Worm (Caenorhabditis elegans) whole organism, L4 larva: ENCODE results near the gene rpia-1.

Experiments used
- D1046.2 ChIP-seq: fragments of 200-800 bp; sonication (Bioruptor generic); IDR thresholded peaks from 2 replicates; pipeline ENCODE4 v1.3.6; 2022; ENCODE audit warnings: missing genetic modification characterization, missing compliant biosample characterization
- F37D6.2 ChIP-seq: sonication (generic microtip); optimal IDR thresholded peaks from 2 replicates; lab custom pipeline; 2016; ENCODE audit warnings: mild to moderate bottlenecking, missing genetic modification characterization, missing compliant biosample characterization
- R02D3.7 ChIP-seq: fragments of 150-350 bp; sonication (generic microtip); optimal IDR thresholded peaks from 3 replicates; lab custom pipeline; 2014; ENCODE audit warnings: missing biosample characterization, missing genetic modification characterization
- T26A8.4 ChIP-seq: fragments of 200-800 bp; sonication (Bioruptor generic); IDR thresholded peaks from 2 replicates; pipeline ENCODE4 v1.3.6; 2022; ENCODE audit warnings: missing genetic modification characterization, missing compliant biosample characterization
- Y75B8A.6 ChIP-seq: fragments of 200-800 bp; sonication (Bioruptor generic); IDR thresholded peaks from 2 replicates; pipeline ENCODE4 v1.3.6; 2022; ENCODE audit warnings: missing genetic modification reagents, missing genetic modification characterization, missing compliant biosample characterization
- aha-1 ChIP-seq: fragments of 150-350 bp; peaks from one replicate; lab custom pipeline; 2014; ENCODE audit warnings: missing biosample characterization, missing genetic modification characterization
- arid-1 ChIP-seq: fragments of 200-800 bp; sonication (Bioruptor generic); conservative IDR thresholded peaks from 2 replicates; pipeline ENCODE4 v1.3.6; 2022; ENCODE audit warnings: missing genetic modification reagents, missing genetic modification characterization, missing compliant biosample characterization
- ceh-32 ChIP-seq: sonication (generic microtip); optimal IDR thresholded peaks from 2 replicates; lab custom pipeline; 2016; ENCODE audit warnings: mild to moderate bottlenecking, missing genetic modification characterization, missing compliant biosample characterization; ENCODE audit not compliant: poor library complexity
- ceh-62 ChIP-seq: sonication (generic microtip); optimal IDR thresholded peaks from 2 replicates; lab custom pipeline; 2017; ENCODE audit warnings: missing biosample characterization, missing genetic modification characterization
- daf-16 ChIP-seq, 3 experiments: sonication (generic microtip); optimal IDR thresholded peaks; 2 replicates each; lab custom pipeline; 2016 to 2017; ENCODE audit warnings: missing genetic modification characterization in 3 of 3, missing genetic modification reagents in 3 of 3, mild to moderate bottlenecking in 2 of 3, missing compliant biosample characterization in 2 of 3, missing biosample characterization in 1 of 3, moderate library complexity in 1 of 3
- daf-19 ChIP-seq: fragments of 200-800 bp; sonication (Bioruptor generic); conservative IDR thresholded peaks from 2 replicates; pipeline ENCODE4 v1.3.6; 2022; ENCODE audit warnings: missing genetic modification characterization, missing compliant biosample characterization
- dmd-8 ChIP-seq: fragments of 200-800 bp; sonication (Bioruptor generic); IDR thresholded peaks from 2 replicates; pipeline ENCODE4 v1.3.6; 2022; ENCODE audit warnings: missing genetic modification characterization, missing compliant biosample characterization
- duxl-1 ChIP-seq: sonication (generic microtip); optimal IDR thresholded peaks from 2 replicates; lab custom pipeline; 2016; ENCODE audit warnings: mild to moderate bottlenecking, missing genetic modification characterization, moderate library complexity, missing compliant biosample characterization; ENCODE audit not compliant: poor library complexity
- dve-1 ChIP-seq: sonication (generic microtip); optimal IDR thresholded peaks from 2 replicates; lab custom pipeline; 2017; ENCODE audit warnings: antibody characterized with exemption, mild to moderate bottlenecking, missing genetic modification characterization, missing compliant biosample characterization; ENCODE audit not compliant: insufficient read depth
- egl-27 ChIP-seq: sonication (generic microtip); optimal IDR thresholded peaks from 3 replicates; lab custom pipeline; 2017; ENCODE audit warnings: missing biosample characterization, missing genetic modification reagents, missing genetic modification characterization
- egl-43 ChIP-seq: fragments of 200-800 bp; sonication (Bioruptor generic); IDR thresholded peaks from 2 replicates; pipeline ENCODE4 v1.3.6; 2022; ENCODE audit warnings: missing genetic modification reagents, missing genetic modification characterization, missing compliant biosample characterization
- fkh-10 ChIP-seq: fragments of 150-350 bp; optimal IDR thresholded peaks from 2 replicates; lab custom pipeline; 2014; ENCODE audit warnings: missing biosample characterization, missing genetic modification reagents, missing genetic modification characterization
- gei-8 ChIP-seq: fragments of 200-800 bp; sonication (Bioruptor generic); optimal IDR thresholded peaks from 2 replicates; lab custom pipeline; 2018; ENCODE audit warnings: mild to moderate bottlenecking, missing genetic modification characterization, missing compliant biosample characterization
- jun-1 ChIP-seq: fragments of 150-350 bp; optimal IDR thresholded peaks from 2 replicates; lab custom pipeline; 2014; ENCODE audit warnings: missing biosample characterization, missing genetic modification reagents, missing genetic modification characterization
- lim-7 ChIP-seq: fragments of 200-800 bp; sonication (Bioruptor generic); IDR thresholded peaks from 2 replicates; pipeline ENCODE4 v1.3.6; 2022; ENCODE audit warnings: missing genetic modification characterization, missing compliant biosample characterization
- lin-13 ChIP-seq: fragments of 150-350 bp; optimal IDR thresholded peaks from 2 replicates; lab custom pipeline; 2014; ENCODE audit warnings: missing biosample characterization, missing genetic modification reagents, missing genetic modification characterization
- lin-29 ChIP-seq: fragments of 200-800 bp; sonication (Bioruptor generic); IDR thresholded peaks from 2 replicates; pipeline ENCODE4 v1.3.6; 2022; ENCODE audit warnings: missing genetic modification reagents, missing genetic modification characterization, missing compliant biosample characterization
- lin-38 ChIP-seq: fragments of 200-800 bp; sonication (Bioruptor generic); IDR thresholded peaks from 2 replicates; pipeline ENCODE4 v1.3.6; 2022; ENCODE audit warnings: missing genetic modification reagents, missing genetic modification characterization, missing compliant biosample characterization
- lin-39 ChIP-seq: fragments of 150-350 bp; optimal IDR thresholded peaks from 2 replicates; lab custom pipeline; 2014; ENCODE audit warnings: missing biosample characterization, missing genetic modification reagents, missing genetic modification characterization
- madf-9 ChIP-seq: fragments of 200-800 bp; sonication (Bioruptor generic); conservative IDR thresholded peaks from 2 replicates; pipeline ENCODE4 v1.3.6; 2022; ENCODE audit warnings: missing genetic modification reagents, missing genetic modification characterization, missing compliant biosample characterization
- mdl-1 ChIP-seq, 2 experiments: fragments of 150-350 bp in 1 of 2; sonication (generic microtip) in 1 of 2; optimal IDR thresholded peaks; 2 replicates each; lab custom pipeline; 2014 to 2017; ENCODE audit warnings: missing biosample characterization in 2 of 2, missing genetic modification characterization in 2 of 2
- mes-2 ChIP-seq: sonication (generic microtip); optimal IDR thresholded peaks from 2 replicates; lab custom pipeline; 2016; ENCODE audit warnings: missing genotype, mild to moderate bottlenecking, missing genetic modification characterization, missing compliant biosample characterization; ENCODE audit not compliant: poor library complexity, severe bottlenecking
- mxl-3 ChIP-seq: fragments of 200-800 bp; sonication (Bioruptor generic); optimal IDR thresholded peaks from 2 replicates; lab custom pipeline; 2018; ENCODE audit warnings: mild to moderate bottlenecking, missing genetic modification characterization, missing compliant biosample characterization
- nhr-28 ChIP-seq: fragments of 150-350 bp; optimal IDR thresholded peaks from 2 replicates; lab custom pipeline; 2014; ENCODE audit warnings: missing biosample characterization, missing genetic modification characterization
- nhr-48 ChIP-seq: sonication (generic microtip); optimal IDR thresholded peaks from 2 replicates; lab custom pipeline; 2016; ENCODE audit warnings: mild to moderate bottlenecking, missing genetic modification characterization, missing compliant biosample characterization
- nhr-6 ChIP-seq: fragments of 150-350 bp; optimal IDR thresholded peaks from 2 replicates; lab custom pipeline; 2014; ENCODE audit warnings: missing biosample characterization, missing genetic modification characterization
- nhr-77 ChIP-seq: fragments of 150-350 bp; optimal IDR thresholded peaks from 2 replicates; lab custom pipeline; 2014; ENCODE audit warnings: missing biosample characterization, missing genetic modification characterization
- pqm-1 ChIP-seq: sonication (generic microtip); optimal IDR thresholded peaks from 2 replicates; lab custom pipeline; 2017; ENCODE audit warnings: missing biosample characterization, missing genetic modification characterization
- rbr-2 ChIP-seq: sonication (generic microtip); optimal IDR thresholded peaks from 2 replicates; lab custom pipeline; 2016; ENCODE audit warnings: missing genotype, missing genetic modification characterization, missing compliant biosample characterization
- saeg-2 ChIP-seq: fragments of 200-800 bp; sonication (Bioruptor generic); IDR thresholded peaks from 2 replicates; pipeline ENCODE4 v1.3.6; 2022; ENCODE audit warnings: missing genetic modification reagents, missing genetic modification characterization, missing compliant biosample characterization
- spr-1 ChIP-seq: sonication (generic microtip); optimal IDR thresholded peaks from 2 replicates; lab custom pipeline; 2016; ENCODE audit warnings: mild to moderate bottlenecking, missing genetic modification characterization, missing compliant biosample characterization
- spr-3 ChIP-seq: fragments of 200-800 bp; sonication (Bioruptor generic); optimal IDR thresholded peaks from 2 replicates; lab custom pipeline; 2018; ENCODE audit warnings: mild to moderate bottlenecking, missing genetic modification characterization, missing compliant biosample characterization
- tag-97 ChIP-seq: fragments of 200-800 bp; sonication (Bioruptor generic); IDR thresholded peaks from 2 replicates; pipeline ENCODE4 v1.3.6; 2022; ENCODE audit warnings: missing genetic modification characterization, missing compliant biosample characterization
- unc-62 ChIP-seq, 3 experiments: fragments of 150-350 bp in 1 of 3; sonication (generic microtip); optimal IDR thresholded peaks in 2 of 3; peaks in 1 of 3; 1 replicate in 1 of 3; 2 replicates in 2 of 3; lab custom pipeline; 2014 to 2017; ENCODE audit warnings: missing biosample characterization in 3 of 3, missing genetic modification characterization in 3 of 3, missing genetic modification reagents in 3 of 3, missing genotype in 1 of 3
- ztf-7 ChIP-seq: fragments of 150-350 bp; optimal IDR thresholded peaks from 2 replicates; lab custom pipeline; 2014; ENCODE audit warnings: missing biosample characterization, missing genetic modification characterization

rpia-1 gene

DNA sequence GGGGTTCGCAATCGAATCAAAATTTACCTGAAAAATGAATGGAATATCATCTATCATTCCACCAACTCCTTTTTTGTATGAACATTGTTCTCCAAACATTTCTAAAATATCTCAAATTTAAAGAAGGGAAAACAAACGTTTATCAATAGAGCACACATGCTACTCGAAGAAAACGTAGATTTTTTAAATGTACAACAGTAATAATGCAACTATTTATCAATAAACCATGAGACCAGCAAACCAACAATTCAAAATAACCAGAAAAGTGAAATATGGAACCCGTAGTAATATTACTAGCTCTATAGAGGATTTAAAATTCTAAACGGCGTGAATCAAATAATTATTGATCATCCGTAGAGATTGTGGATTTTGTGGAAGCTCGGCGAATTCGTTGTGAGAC is 44.2 kb upstream of the rpia-1 start, which contains the start of gene ZK418.6:
ZK418.6 (minus strand) TSS at position 101 of the 400 bp plus-strand sequence.
- TF ChIP-seq egl-43 (GFP tag; lab: Robert Waterston, UW) = no peak
- no peak for TF ChIP-seq rbr-2 (tag; lab: Kevin White, UChicago)
- TF ChIP-seq arid-1 (GFP tag; lab: Robert Waterston, UW) = no peak
- TF ChIP-seq nhr-77 (tag; lab: Kevin White, UChicago) = no peak
- no peak for TF ChIP-seq daf-19 (GFP tag; lab: Robert Waterston, UW)
- no peak for TF ChIP-seq mdl-1 (tag; optimal IDR thresholded peaks at IDR 0.05; lab: Kevin White, UChicago)
- TF ChIP-seq tag-97 (GFP tag; lab: Robert Waterston, UW) = no peak
- no peak for TF ChIP-seq duxl-1
- TF ChIP-seq daf-16 (GFP tag; optimal IDR thresholded peaks at IDR 0.05; lab: Kevin White, UChicago) = no peak
- no peak for TF ChIP-seq daf-16 (tag; optimal IDR thresholded peaks at IDR 0.05; lab: Kevin White, UChicago)

DNA sequence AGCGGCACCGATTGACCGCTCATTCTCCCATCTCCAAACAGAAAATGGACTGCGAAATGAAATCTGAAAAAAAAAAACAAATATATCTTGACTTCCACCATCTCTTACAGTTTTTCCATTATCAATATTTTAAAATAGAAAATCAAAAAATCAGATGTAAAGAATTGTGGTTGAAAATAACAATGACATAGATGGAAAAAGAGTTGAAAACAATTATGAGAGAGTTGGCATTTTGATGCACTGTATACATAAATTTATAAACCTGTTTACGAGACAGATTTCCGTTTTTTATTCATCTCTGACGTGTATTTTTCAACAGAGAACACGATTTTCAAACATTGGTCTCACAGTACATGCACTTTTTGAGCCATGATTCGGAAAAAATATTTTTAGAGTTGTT is 42.2 kb upstream of the rpia-1 start, which contains the start of gene ZK418.7:
ZK418.7 (minus strand) TSS at position 101 of the 400 bp plus-strand sequence.
- TF ChIP-seq lin-38 (GFP tag; lab: Robert Waterston, UW) (no peak), D1046.2 (GFP tag; lab: Robert Waterston, UW) (no peak), mes-2 (tag; lab: Kevin White, UChicago) (no peak), T26A8.4 (GFP tag; lab: Robert Waterston, UW) (no peak), ceh-62 (no peak), unc-62 (GFP tag; optimal IDR thresholded peaks at IDR 0.05 in 1 of 2; lab: Kevin White, UChicago) (no peak), unc-62 (tag; optimal IDR thresholded peaks at IDR 0.05; lab: Kevin White, UChicago) (no peak), madf-9 (GFP tag; lab: Robert Waterston, UW) (no peak), ceh-32 (tag; lab: Kevin White, UChicago) (no peak), lin-39 (tag; lab: Kevin White, UChicago) (no peak), mxl-3 (GFP tag; lab: Kevin White, UChicago) (no peak), dve-1 (tag; lab: Kevin White, UChicago) (no peak), pqm-1 (no peak), gei-8 (GFP tag; lab: Kevin White, UChicago) (no peak), F37D6.2 (tag; lab: Kevin White, UChicago) (no peak), tag-97 (GFP tag; lab: Robert Waterston, UW) (no peak), Y75B8A.6 (GFP tag; lab: Robert Waterston, UW) (no peak)

DNA sequence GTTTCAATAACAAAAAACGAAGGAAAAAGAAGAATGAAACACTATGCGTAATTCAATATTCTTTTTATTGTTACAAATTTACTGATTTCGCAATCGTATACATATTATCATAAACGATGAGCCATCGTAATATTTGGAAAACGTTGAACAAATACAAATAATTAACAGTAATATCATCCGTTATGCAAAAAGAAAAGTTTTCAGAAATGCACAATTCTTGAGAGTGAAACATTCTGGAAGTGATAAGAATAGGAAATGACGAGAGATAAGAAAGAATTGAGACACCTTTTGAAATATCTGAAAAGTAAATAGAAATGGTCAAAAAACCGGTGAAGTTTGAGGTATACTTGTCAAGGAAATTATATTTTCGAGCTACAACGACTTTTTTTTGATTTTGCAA is 41.4 kb upstream of the rpia-1 start:
- TF ChIP-seq pqm-1 (peak; percentile 65), saeg-2 (GFP tag; lab: Robert Waterston, UW) (no peak), ztf-7 (tag; lab: Kevin White, UChicago) (peak; percentile 6), dve-1 (tag; lab: Kevin White, UChicago) (no peak), nhr-77 (tag; lab: Kevin White, UChicago) (peak; percentile 10), daf-16 (GFP tag; optimal IDR thresholded peaks at IDR 0.05; lab: Kevin White, UChicago) (no peak), daf-16 (tag; optimal IDR thresholded peaks at IDR 0.05; lab: Kevin White, UChicago) (peak; percentile 33), nhr-48 (tag; lab: Kevin White, UChicago) (no peak), nhr-28 (tag; lab: Kevin White, UChicago) (peak; percentile 33), egl-27 (tag; lab: Kevin White, UChicago) (no peak)

DNA sequence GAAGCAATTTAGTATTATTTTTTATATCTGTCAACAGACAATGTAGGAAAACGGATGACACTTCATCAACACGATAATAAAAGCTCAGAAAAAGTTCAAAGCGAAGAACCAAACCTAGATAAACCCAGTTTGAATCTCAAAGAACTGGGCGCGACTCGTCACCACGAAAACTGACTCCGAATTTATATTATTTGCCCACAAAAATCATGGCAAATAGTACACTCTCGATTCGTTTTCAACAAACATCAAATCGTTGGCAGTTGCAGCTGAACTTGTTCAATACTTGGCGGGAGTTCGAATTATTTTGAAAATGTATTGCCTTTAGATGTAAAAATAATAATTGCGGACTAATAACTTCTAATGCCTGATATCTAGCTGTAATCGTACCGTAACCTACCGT is 39.8 kb upstream of the rpia-1 start:
- TF ChIP-seq lin-29 (GFP tag; lab: Robert Waterston, UW) (no peak), fkh-10 (GFP tag; lab: Kevin White, UChicago) (no peak), aha-1 (tag; lab: Kevin White, UChicago) (no peak), R02D3.7 (tag; lab: Kevin White, UChicago) (no peak), lin-13 (GFP tag; lab: Kevin White, UChicago) (no peak), D1046.2 (GFP tag; lab: Robert Waterston, UW) (no peak), spr-1 (tag; lab: Kevin White, UChicago) (no peak), jun-1 (no peak), dmd-8 (GFP tag; lab: Robert Waterston, UW) (no peak), nhr-6 (tag; lab: Kevin White, UChicago) (no peak), lim-7 (no peak), nhr-28 (tag; lab: Kevin White, UChicago) (no peak), daf-19 (GFP tag; lab: Robert Waterston, UW) (no peak), spr-3 (GFP tag; lab: Kevin White, UChicago) (no peak)
- TF ChIP-seq, all 104 proteins: peak for 0
